Worm (Caenorhabditis elegans) whole organism, mixed stage, embryonic: ENCODE measurements around the gene spe-19.

Experiments used
- bed-3 ChIP-seq: fragments of 200-800 bp; sonication (Bioruptor generic); optimal IDR thresholded peaks from 3 replicates; lab custom pipeline; 2018; ENCODE audit warnings: mild to moderate bottlenecking, missing genetic modification characterization, moderate library complexity, missing compliant biosample characterization
- drap-1 ChIP-seq: fragments of 200-800 bp; sonication (Bioruptor generic); optimal IDR thresholded peaks from 3 replicates; lab custom pipeline; 2018; ENCODE audit warnings: mild to moderate bottlenecking, missing genetic modification characterization, missing compliant biosample characterization
- lin-13 ChIP-seq: fragments of 150-350 bp; optimal IDR thresholded peaks from 2 replicates; lab custom pipeline; 2014; ENCODE audit warnings: missing biosample characterization, missing genetic modification characterization
- mep-1 ChIP-seq: fragments of 150-350 bp; optimal IDR thresholded peaks from 2 replicates; lab custom pipeline; 2017; ENCODE audit warnings: missing biosample characterization, missing genetic modification reagents, missing genetic modification characterization, inconsistent platforms
- nhr-12 ChIP-seq: fragments of 150-350 bp; optimal IDR thresholded peaks from 2 replicates; lab custom pipeline; 2014; ENCODE audit warnings: missing biosample characterization, missing genetic modification characterization
- nhr-2 ChIP-seq: fragments of 150-350 bp; optimal IDR thresholded peaks from 2 replicates; lab custom pipeline; 2014; ENCODE audit warnings: missing biosample characterization, missing genetic modification characterization
- nhr-237 ChIP-seq: fragments of 150-350 bp; optimal IDR thresholded peaks from 2 replicates; lab custom pipeline; 2014; ENCODE audit warnings: missing biosample characterization, missing genetic modification characterization
- nhr-76 ChIP-seq: sonication (generic microtip); optimal IDR thresholded peaks from 2 replicates; lab custom pipeline; 2017; ENCODE audit warnings: missing biosample characterization, missing genetic modification characterization
- pha-4 ChIP-seq: fragments of 150-350 bp; optimal IDR thresholded peaks from 2 replicates; lab custom pipeline; 2018; ENCODE audit warnings: missing biosample characterization, missing genetic modification reagents, missing genetic modification characterization
- sem-2 ChIP-seq: fragments of 200-800 bp; sonication (Bioruptor generic); optimal IDR thresholded peaks from 2 replicates; lab custom pipeline; 2018; ENCODE audit warnings: mild to moderate bottlenecking, missing genetic modification characterization, missing compliant biosample characterization
- snpc-4 ChIP-seq: fragments of 150-350 bp; optimal IDR thresholded peaks from 2 replicates; lab custom pipeline; 2014; ENCODE audit warnings: missing biosample characterization, missing genetic modification characterization
- tbx-8 ChIP-seq: fragments of 200-800 bp; sonication (Bioruptor generic); optimal IDR thresholded peaks from 2 replicates; lab custom pipeline; 2018; ENCODE audit warnings: mild to moderate bottlenecking, missing genetic modification characterization, moderate library complexity, missing compliant biosample characterization
- unc-62 ChIP-seq: fragments of 150-350 bp; optimal IDR thresholded peaks from 2 replicates; lab custom pipeline; 2014; ENCODE audit warnings: missing biosample characterization, missing genetic modification reagents, missing genetic modification characterization
- ztf-11 ChIP-seq: fragments of 150-350 bp; optimal IDR thresholded peaks from 2 replicates; lab custom pipeline; 2014; ENCODE audit warnings: missing biosample characterization, missing genetic modification characterization

- TF ChIP-seq ztf-11 (tag; lab: Kevin White, UChicago) = no peak
- no peak for TF ChIP-seq bed-3 (GFP tag; lab: Kevin White, UChicago)
- TF ChIP-seq nhr-2 (tag; lab: Kevin White, UChicago) = no peak
- TF ChIP-seq unc-62 = no peak
- TF ChIP-seq drap-1 = no peak
- no peak for TF ChIP-seq sem-2 (GFP tag; lab: Kevin White, UChicago)
- TF ChIP-seq lin-13 (tag; lab: Kevin White, UChicago) = no peak
- no peak for TF ChIP-seq pha-4 (tag; lab: Kevin White, UChicago)
- TF ChIP-seq tbx-8 = no peak
- no peak for TF ChIP-seq nhr-237
- TF ChIP-seq mep-1 (tag; lab: Kevin White, UChicago) = no peak
- TF ChIP-seq snpc-4 = no peak
- TF ChIP-seq nhr-76 (tag; lab: Kevin White, UChicago) = no peak
- no peak for TF ChIP-seq nhr-12 (tag; lab: Kevin White, UChicago)
Measured at ce11 chrV:19994665-19995064, 52.5 kb downstream of the spe-19 start.
